Worm (Caenorhabditis elegans) whole organism, L4 larva: ENCODE results near the gene C50H11.8.

Source experiments
- Y48G9A.11 ChIP-seq: fragments of 200-800 bp; sonication (Bioruptor generic); IDR thresholded peaks from 2 replicates; pipeline ENCODE4 v1.3.6; 2022; ENCODE audit warnings: missing genetic modification reagents, missing genetic modification characterization, missing compliant biosample characterization
- ctbp-1 ChIP-seq: fragments of 200-800 bp; sonication (Bioruptor generic); IDR thresholded peaks from 2 replicates; pipeline ENCODE4 v1.3.6; 2022; ENCODE audit warnings: missing genetic modification reagents, missing genetic modification characterization, missing compliant biosample characterization
- dmd-8 ChIP-seq: fragments of 200-800 bp; sonication (Bioruptor generic); IDR thresholded peaks from 2 replicates; pipeline ENCODE4 v1.3.6; 2022; ENCODE audit warnings: missing genetic modification characterization, missing compliant biosample characterization
- lin-29 ChIP-seq: fragments of 200-800 bp; sonication (Bioruptor generic); IDR thresholded peaks from 2 replicates; pipeline ENCODE4 v1.3.6; 2022; ENCODE audit warnings: missing genetic modification reagents, missing genetic modification characterization, missing compliant biosample characterization
- nhr-10 ChIP-seq: fragments of 150-350 bp; optimal IDR thresholded peaks from 2 replicates; lab custom pipeline; 2014; ENCODE audit warnings: missing biosample characterization, missing genetic modification characterization
- nhr-237 ChIP-seq: sonication (generic microtip); optimal IDR thresholded peaks from 2 replicates; lab custom pipeline; 2017; ENCODE audit warnings: missing biosample characterization, missing genetic modification characterization
- unc-130 ChIP-seq: sonication (generic microtip); optimal IDR thresholded peaks from 2 replicates; lab custom pipeline; 2016; ENCODE audit warnings: missing genetic modification reagents, missing genetic modification characterization, missing compliant biosample characterization
- zip-11 ChIP-seq: fragments of 200-800 bp; sonication (Bioruptor generic); IDR thresholded peaks from 2 replicates; pipeline ENCODE4 v1.3.6; 2022; ENCODE audit warnings: missing genetic modification characterization, missing compliant biosample characterization
- ztf-11 ChIP-seq: fragments of 150-350 bp; optimal IDR thresholded peaks from 2 replicates; lab custom pipeline; 2014; ENCODE audit warnings: missing biosample characterization, missing genetic modification characterization

ce11 chrV:3088768-3089167, 34.4 kb downstream of the C50H11.8 start, which contains the start of gene acs-21:
- TF ChIP-seq zip-11, result no peak
- no peak for TF ChIP-seq ctbp-1 (GFP tag; lab: Robert Waterston, UW)
- no peak for TF ChIP-seq unc-130 (GFP tag; lab: Kevin White, UChicago)
- TF ChIP-seq dmd-8, result no peak
- TF ChIP-seq lin-29, result no peak
- no peak for TF ChIP-seq Y48G9A.11 (GFP tag; lab: Robert Waterston, UW)
- no peak for TF ChIP-seq nhr-10 (tag; lab: Kevin White, UChicago)
- TF ChIP-seq nhr-237 (tag; lab: Kevin White, UChicago), result no peak
- TF ChIP-seq ztf-11 (tag; lab: Kevin White, UChicago), result no peak
